Fruit fly (Drosophila melanogaster): ENCODE results near the gene CG15760.

CG15760 gene

DNA sequence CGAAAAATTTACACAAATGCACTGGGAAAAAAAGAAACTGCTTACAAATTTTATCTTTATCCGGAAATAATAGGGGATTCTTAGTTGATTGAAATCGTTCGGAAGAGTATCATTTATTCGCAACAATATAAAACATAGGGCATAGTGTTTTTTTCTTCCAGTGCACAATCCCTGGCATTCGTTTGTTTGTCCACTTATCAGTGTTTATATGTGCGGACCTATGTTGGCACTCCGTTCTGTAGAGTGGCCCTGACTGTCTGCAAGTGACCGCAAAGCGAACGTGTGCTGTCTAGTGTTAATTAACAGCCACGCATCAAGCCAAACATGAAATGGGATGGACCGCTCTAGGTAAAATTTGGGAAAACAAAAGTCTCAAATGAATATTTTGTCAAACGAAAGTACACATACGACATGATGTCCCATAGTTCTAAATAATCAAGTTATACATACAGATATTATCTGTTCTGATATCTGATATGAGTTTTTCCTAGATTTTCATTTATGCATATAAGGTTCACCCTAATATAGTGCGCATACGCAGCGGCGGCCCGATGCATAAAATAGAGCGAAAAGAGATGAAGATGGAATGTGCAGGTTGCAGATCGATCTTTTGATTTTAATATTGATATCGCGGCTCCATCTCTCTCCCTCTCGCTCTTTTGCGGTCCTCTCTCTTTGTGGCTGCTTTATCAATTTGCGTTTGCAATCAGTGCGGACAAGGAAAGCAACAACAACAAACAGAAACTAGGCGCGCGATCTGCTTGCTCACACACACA lies 28.2 kb upstream of the CG15760 start (continued):
- TF ChIP-seq Blimp-1 (GFP tag; optimal IDR thresholded peaks at IDR 0.05) (peak; percentile 87), CG10267 (tag; optimal IDR thresholded peaks at IDR 0.05) (peak; percentile 82), CG1603 (tag; optimal IDR thresholded peaks at IDR 0.05) (peak; percentile 83), hkb (optimal IDR thresholded peaks at IDR 0.05) (no peak), hkb (GFP tag; IDR thresholded peaks at IDR 0.05) (peak; percentile 92), CG12299 (tag; optimal IDR thresholded peaks at IDR 0.05) (peak; percentile 79), CG18764 (GFP tag; optimal IDR thresholded peaks at IDR 0.05) (peak; percentile 87), CG10274 (GFP tag; optimal IDR thresholded peaks at IDR 0.05) (peak; percentile 83), h (optimal IDR thresholded peaks at IDR 0.05) (no peak), run (tag; optimal IDR thresholded peaks at IDR 0.05) (peak; percentile 77), gfzf (GFP tag; optimal IDR thresholded peaks at IDR 0.05) (no peak), Dll (GFP tag; IDR thresholded peaks at IDR 0.05; ENCODE audit: partially characterized antibody) (no peak), sc (optimal IDR thresholded peaks at IDR 0.05) (no peak), sc (GFP tag; optimal IDR thresholded peaks at IDR 0.05) (peak; percentile 76), CG7745 (tag; optimal IDR thresholded peaks at IDR 0.05) (no peak), pros (GFP tag; optimal IDR thresholded peaks at IDR 0.05) (no peak), lola (GFP tag; optimal IDR thresholded peaks at IDR 0.05) (peak in 1 of 3 experiments; percentile 79), CG1832 (GFP tag; optimal IDR thresholded peaks at IDR 0.05) (no peak), da (GFP tag; optimal IDR thresholded peaks at IDR 0.05) (peak; percentile 89), zen (tag; optimal IDR thresholded peaks at IDR 0.05) (peak; percentile 84), CG15073 (GFP tag; optimal IDR thresholded peaks at IDR 0.05) (peak; percentile 68), CG9727 (GFP tag; optimal IDR thresholded peaks at IDR 0.05) (peak; percentile 91), fd3F (GFP tag; optimal IDR thresholded peaks at IDR 0.05) (peak; percentile 90), CG5245 (GFP tag; optimal IDR thresholded peaks at IDR 0.05) (peak; percentile 84), CG31441 (GFP tag; IDR thresholded peaks at IDR 0.05) (peak; percentile 87), CG6854 (GFP tag; optimal IDR thresholded peaks at IDR 0.05) (peak; percentile 85), crc (GFP tag; optimal IDR thresholded peaks at IDR 0.05) (peak; percentile 94), HLH4C (GFP tag; IDR thresholded peaks at IDR 0.05; ENCODE audit: partially characterized antibody) (no peak), CG31388 (GFP tag; optimal IDR thresholded peaks at IDR 0.05) (peak; percentile 77), Max (GFP tag; optimal IDR thresholded peaks at IDR 0.05) (peak; percentile 92), wek (GFP tag; optimal IDR thresholded peaks at IDR 0.05) (peak; percentile 78), Meics (GFP tag; optimal IDR thresholded peaks at IDR 0.05) (peak; percentile 94), jigr1 (GFP tag; IDR thresholded peaks at IDR 0.05) (peak; percentile 77; the same call in 2 of the 3 replicates), dati (GFP tag; IDR thresholded peaks at IDR 0.05) (peak; percentile 84; the same call in 1 of the 2 replicates), ERR (GFP tag; optimal IDR thresholded peaks at IDR 0.05) (peak; percentile 94), CG8089 (GFP tag; optimal IDR thresholded peaks at IDR 0.05) (peak; percentile 93), CG9609 (GFP tag; optimal IDR thresholded peaks at IDR 0.05) (peak; percentile 96), CG12744 (GFP tag; optimal IDR thresholded peaks at IDR 0.05) (peak; percentile 93), CG42726 (GFP tag; IDR thresholded peaks at IDR 0.05; ENCODE audit: partially characterized antibody) (no peak), tx (GFP tag; optimal IDR thresholded peaks at IDR 0.05) (peak; percentile 94), Sox100B (GFP tag; optimal IDR thresholded peaks at IDR 0.05) (peak; percentile 93), CG10959 (GFP tag; IDR thresholded peaks at IDR 0.05) (peak; percentile 71), en (GFP tag; optimal IDR thresholded peaks at IDR 0.05) (peak; percentile 95), Side (GFP tag; optimal IDR thresholded peaks at IDR 0.05) (peak; percentile 94), CG7372 (GFP tag; IDR thresholded peaks at IDR 0.05) (peak; percentile 88), Deaf1 (tag; optimal IDR thresholded peaks at IDR 0.05) (no peak), CG11085 (GFP tag; IDR thresholded peaks at IDR 0.05) (peak; percentile 89), lmd (GFP tag; IDR thresholded peaks at IDR 0.05) (peak; percentile 96), CG4730 (GFP tag; IDR thresholded peaks at IDR 0.05) (peak; percentile 90), CG12155 (GFP tag; optimal IDR thresholded peaks at IDR 0.05) (peak; percentile 91)
